Fruit fly (Drosophila melanogaster): Measurements from ENCODE around the gene CG7920.

Gene CG7920

dm6 chr3R:30023445-30023844 is 8.4 kb upstream of the CG7920 start:
- TF ChIP-seq gl (tag; optimal IDR thresholded peaks at IDR 0.05) (no peak), CG4496 (GFP tag; IDR thresholded peaks at IDR 0.05) (no peak), CG8301 (tag; optimal IDR thresholded peaks at IDR 0.05) (no peak), Ets98B (GFP tag; IDR thresholded peaks at IDR 0.05) (no peak), fd96Ca (GFP tag; IDR thresholded peaks at IDR 0.05) (no peak), Pif1B (GFP tag; optimal IDR thresholded peaks at IDR 0.05) (no peak), rn (GFP tag; IDR thresholded peaks at IDR 0.05) (no peak), CG10348 (GFP tag; IDR thresholded peaks at IDR 0.05) (no peak), CG13204 (GFP tag; optimal IDR thresholded peaks at IDR 0.05) (no peak), CG9948 (tag; optimal IDR thresholded peaks at IDR 0.05) (no peak), Pif1A (GFP tag; optimal IDR thresholded peaks at IDR 0.05) (no peak), Snoo (tag; optimal IDR thresholded peaks at IDR 0.05) (no peak), CG17806 (tag; optimal IDR thresholded peaks at IDR 0.05) (no peak), CG34367 (tag; optimal IDR thresholded peaks at IDR 0.05) (no peak)

dm6 chr3R:30022452-30023028 is 7.5 kb upstream of the CG7920 start, which contains the start of the genes RpS28a and Axn:
TSS of gene RpS28a (minus strand) at chr3R:30022648.
TSS of gene Axn (plus strand) at chr3R:30022842.
- TF ChIP-seq Snoo (tag; optimal IDR thresholded peaks at IDR 0.05), result no peak
- TF ChIP-seq EcR (GFP tag; optimal IDR thresholded peaks at IDR 0.05), result peak; percentile 93
- no peak for TF ChIP-seq D1 (tag; optimal IDR thresholded peaks at IDR 0.05)
- TF ChIP-seq gl (tag; optimal IDR thresholded peaks at IDR 0.05), result no peak
- no peak for TF ChIP-seq CG32121 (GFP tag; IDR thresholded peaks at IDR 0.05)
- no peak for TF ChIP-seq Pif1A (GFP tag; optimal IDR thresholded peaks at IDR 0.05)
- TF ChIP-seq CG4496 (GFP tag; IDR thresholded peaks at IDR 0.05), result no peak

- TF ChIP-seq CG17806 (tag; optimal IDR thresholded peaks at IDR 0.05) (peak; percentile 2), CG4496 (GFP tag; IDR thresholded peaks at IDR 0.05) (peak; percentile 61; the same call in 2 of the 3 replicates), CG34367 (tag; optimal IDR thresholded peaks at IDR 0.05) (no peak), fd96Ca (GFP tag; IDR thresholded peaks at IDR 0.05) (no peak), CG13204 (GFP tag; optimal IDR thresholded peaks at IDR 0.05) (peak; percentile 98), Pif1B (GFP tag; optimal IDR thresholded peaks at IDR 0.05) (no peak), gl (tag; optimal IDR thresholded peaks at IDR 0.05) (no peak), CG15710 (tag; optimal IDR thresholded peaks at IDR 0.05) (no peak), CG10348 (GFP tag; IDR thresholded peaks at IDR 0.05) (no peak), rn (GFP tag; IDR thresholded peaks at IDR 0.05) (no peak), Ets98B (GFP tag; IDR thresholded peaks at IDR 0.05) (peak; percentile 65; the same call in 1 of the 2 replicates), CG14655 (GFP tag; optimal IDR thresholded peaks at IDR 0.05) (no peak), D1 (tag; optimal IDR thresholded peaks at IDR 0.05) (no peak), CG12605 (GFP tag; IDR thresholded peaks at IDR 0.05) (peak; percentile 47), CG8159 (tag; optimal IDR thresholded peaks at IDR 0.05) (no peak), Snoo (tag; optimal IDR thresholded peaks at IDR 0.05) (peak; percentile 17), EcR (GFP tag; optimal IDR thresholded peaks at IDR 0.05) (no peak), CG9948 (tag; optimal IDR thresholded peaks at IDR 0.05) (no peak), CG8301 (tag; optimal IDR thresholded peaks at IDR 0.05) (no peak)
Observed at dm6 chr3R:30021559-30022451, 6.7 kb upstream of the CG7920 start, which contains the start of gene Mgat2. TSS of gene Mgat2 (minus strand) at chr3R:30022221.

dm6 chr3R:30021009-30021408 is 5.9 kb upstream of the CG7920 start:
- TF ChIP-seq CG17806 (tag; optimal IDR thresholded peaks at IDR 0.05), result peak; percentile 8
- no peak for TF ChIP-seq Pif1A (GFP tag; optimal IDR thresholded peaks at IDR 0.05)
- TF ChIP-seq EcR (GFP tag; optimal IDR thresholded peaks at IDR 0.05), result no peak
- peak; percentile 57 for TF ChIP-seq Ets98B (GFP tag; IDR thresholded peaks at IDR 0.05)
- TF ChIP-seq rn (GFP tag; IDR thresholded peaks at IDR 0.05), result 0 out of 2 replicates have a peak, but pooled peaks have one; percentile 21
- peak; percentile 44 for TF ChIP-seq CG8301 (tag; optimal IDR thresholded peaks at IDR 0.05)
- TF ChIP-seq Snoo (tag; optimal IDR thresholded peaks at IDR 0.05), result no peak
- TF ChIP-seq Pif1B (GFP tag; optimal IDR thresholded peaks at IDR 0.05), result no peak
- no peak for TF ChIP-seq CG13204 (GFP tag; optimal IDR thresholded peaks at IDR 0.05)
- TF ChIP-seq CG9948 (tag; optimal IDR thresholded peaks at IDR 0.05), result peak; percentile 20
- no peak for TF ChIP-seq CG12605 (GFP tag; IDR thresholded peaks at IDR 0.05)
- peak; percentile 9 for TF ChIP-seq CG15710 (tag; optimal IDR thresholded peaks at IDR 0.05)
- TF ChIP-seq CG10348 (GFP tag; IDR thresholded peaks at IDR 0.05), result no peak
- TF ChIP-seq CG32121 (GFP tag; IDR thresholded peaks at IDR 0.05), result peak; percentile 73
- TF ChIP-seq D1 (tag; optimal IDR thresholded peaks at IDR 0.05), result no peak
- no peak for TF ChIP-seq CG14655 (GFP tag; optimal IDR thresholded peaks at IDR 0.05)
- TF ChIP-seq CG8159 (tag; optimal IDR thresholded peaks at IDR 0.05), result peak; percentile 27
- no peak for TF ChIP-seq CG34367 (tag; optimal IDR thresholded peaks at IDR 0.05)
- peak; percentile 37; the same call in 1 of the 3 replicates for TF ChIP-seq fd96Ca (GFP tag; IDR thresholded peaks at IDR 0.05)
- TF ChIP-seq CG4496 (GFP tag; IDR thresholded peaks at IDR 0.05), result peak; percentile 64; the same call in 2 of the 3 replicates
- TF ChIP-seq gl (tag; optimal IDR thresholded peaks at IDR 0.05), result no peak

dm6 chr3R:30014480-30014879 is 604 bp downstream of the CG7920 start:
- TF ChIP-seq D1 (tag; optimal IDR thresholded peaks at IDR 0.05) (no peak), CG8301 (tag; optimal IDR thresholded peaks at IDR 0.05) (no peak), CG4496 (GFP tag; IDR thresholded peaks at IDR 0.05) (no peak), Pif1A (GFP tag; optimal IDR thresholded peaks at IDR 0.05) (no peak), Pif1B (GFP tag; optimal IDR thresholded peaks at IDR 0.05) (no peak), CG8159 (tag; optimal IDR thresholded peaks at IDR 0.05) (no peak), gl (tag; optimal IDR thresholded peaks at IDR 0.05) (no peak), rn (GFP tag; IDR thresholded peaks at IDR 0.05) (no peak), CG13204 (GFP tag; optimal IDR thresholded peaks at IDR 0.05) (no peak), Ets98B (GFP tag; IDR thresholded peaks at IDR 0.05) (no peak), Snoo (tag; optimal IDR thresholded peaks at IDR 0.05) (no peak)
